Fruit fly (Drosophila melanogaster): ENCODE data around the gene CG14367.

The CG14367 gene

dm6 chr3R:13647734-13648541 is 45.9 kb upstream of the CG14367 start:
- no peak for TF ChIP-seq Dfd (GFP tag; optimal IDR thresholded peaks at IDR 0.05)
- no peak for TF ChIP-seq CrebA (GFP tag; optimal IDR thresholded peaks at IDR 0.05; ENCODE audit: borderline replicate concordance)
- peak; percentile 90 for TF ChIP-seq psq (GFP tag; optimal IDR thresholded peaks at IDR 0.05)
- no peak for TF ChIP-seq dl (GFP tag; optimal IDR thresholded peaks at IDR 0.05; ENCODE audit: insufficient read depth in 1 of 2, partially characterized antibody in 2 of 2)
- TF ChIP-seq lola (GFP tag; optimal IDR thresholded peaks at IDR 0.05) = no peak
- no peak for TF ChIP-seq usp (GFP tag; optimal IDR thresholded peaks at IDR 0.05)
- TF ChIP-seq Hnf4 (GFP tag; optimal IDR thresholded peaks at IDR 0.05) = peak; percentile 26
- TF ChIP-seq OdsH (GFP tag; optimal IDR thresholded peaks at IDR 0.05) = no peak
- peak; percentile 26 for TF ChIP-seq woc (GFP tag; optimal IDR thresholded peaks at IDR 0.05)
- no peak for TF ChIP-seq foxo (GFP tag; optimal IDR thresholded peaks at IDR 0.05)
- no peak for TF ChIP-seq GATAd (GFP tag; optimal IDR thresholded peaks at IDR 0.05)
- no peak for TF ChIP-seq CG9705 (GFP tag; optimal IDR thresholded peaks at IDR 0.05)
- no peak for TF ChIP-seq dsf (GFP tag; optimal IDR thresholded peaks at IDR 0.05; ENCODE audit: borderline replicate concordance)
- TF ChIP-seq N (GFP tag; optimal IDR thresholded peaks at IDR 0.05) = no peak
- no peak for TF ChIP-seq Sp1 (GFP tag; optimal IDR thresholded peaks at IDR 0.05)
- TF ChIP-seq Mio (GFP tag; optimal IDR thresholded peaks at IDR 0.05) = no peak
- no peak for TF ChIP-seq sv (GFP tag; optimal IDR thresholded peaks at IDR 0.05)
- TF ChIP-seq h (GFP tag; optimal IDR thresholded peaks at IDR 0.05) = no peak
- no peak for TF ChIP-seq dmrt93B (GFP tag; optimal IDR thresholded peaks at IDR 0.05)
- TF ChIP-seq HLH106 (tag; optimal IDR thresholded peaks at IDR 0.05) = no peak
- no peak for TF ChIP-seq CG32264 (GFP tag; optimal IDR thresholded peaks at IDR 0.05)
- TF ChIP-seq Dif (GFP tag; optimal IDR thresholded peaks at IDR 0.05; ENCODE audit: partially characterized antibody) = peak; percentile 2
- TF ChIP-seq Abd-B (GFP tag; optimal IDR thresholded peaks at IDR 0.05) = no peak
- TF ChIP-seq br (GFP tag; optimal IDR thresholded peaks at IDR 0.05) = no peak
- no peak for TF ChIP-seq Vsx2 (GFP tag; optimal IDR thresholded peaks at IDR 0.05; ENCODE audit: partially characterized antibody)
- no peak for TF ChIP-seq Myc (optimal IDR thresholded peaks at IDR 0.05)
- no peak for TF ChIP-seq Hr83 (GFP tag; optimal IDR thresholded peaks at IDR 0.05; ENCODE audit: poor library complexity, severe bottlenecking)
- TF ChIP-seq jim (GFP tag; optimal IDR thresholded peaks at IDR 0.05) = no peak
- no peak for TF ChIP-seq sage (GFP tag; optimal IDR thresholded peaks at IDR 0.05)
- peak; percentile 61 for TF ChIP-seq brk (GFP tag; optimal IDR thresholded peaks at IDR 0.05)

- TF ChIP-seq Hnf4 (GFP tag; optimal IDR thresholded peaks at IDR 0.05) (no peak), Abd-B (GFP tag; optimal IDR thresholded peaks at IDR 0.05) (no peak), Dfd (GFP tag; optimal IDR thresholded peaks at IDR 0.05) (no peak)
These were observed 37.6 kb upstream of the CG14367 start, which contains the start of gene Rbp4 for dm6 chr3R:13656294-13656693. TSS of gene Rbp4 (minus strand) at chr3R:13656394.

dm6 chr3R:13659865-13660738 is 33.8 kb upstream of the CG14367 start, which contains the start of gene Hrb87F:
TSS of gene Hrb87F (minus strand) at chr3R:13660531.
- no peak for TF ChIP-seq pan (optimal IDR thresholded peaks at IDR 0.05)
- no peak for TF ChIP-seq CrebA (GFP tag; optimal IDR thresholded peaks at IDR 0.05; ENCODE audit: borderline replicate concordance)
- peak; percentile 10 for TF ChIP-seq woc (GFP tag; optimal IDR thresholded peaks at IDR 0.05)
- TF ChIP-seq ey (GFP tag; optimal IDR thresholded peaks at IDR 0.05) = no peak
- no peak for TF ChIP-seq br (GFP tag; optimal IDR thresholded peaks at IDR 0.05)
- peak; percentile 4 for TF ChIP-seq Hnf4 (GFP tag; optimal IDR thresholded peaks at IDR 0.05)
- no peak for TF ChIP-seq rgr (GFP tag; optimal IDR thresholded peaks at IDR 0.05)
- TF ChIP-seq h (GFP tag; optimal IDR thresholded peaks at IDR 0.05) = no peak
- no peak for TF ChIP-seq dsf (GFP tag; optimal IDR thresholded peaks at IDR 0.05; ENCODE audit: borderline replicate concordance)
- no peak for TF ChIP-seq tai (GFP tag; optimal IDR thresholded peaks at IDR 0.05)
- no peak for TF ChIP-seq lola (GFP tag; optimal IDR thresholded peaks at IDR 0.05)
- TF ChIP-seq Rel (GFP tag; optimal IDR thresholded peaks at IDR 0.05) = no peak
- peak; percentile 40 for TF ChIP-seq Rel (tag; optimal IDR thresholded peaks at IDR 0.05)
- TF ChIP-seq Hr83 (GFP tag; optimal IDR thresholded peaks at IDR 0.05; ENCODE audit: poor library complexity, severe bottlenecking) = peak; percentile 70
- no peak for TF ChIP-seq psq (GFP tag; optimal IDR thresholded peaks at IDR 0.05)
- no peak for TF ChIP-seq Dfd (GFP tag; optimal IDR thresholded peaks at IDR 0.05)
- TF ChIP-seq sage (GFP tag; optimal IDR thresholded peaks at IDR 0.05) = no peak
- no peak for TF ChIP-seq usp (GFP tag; optimal IDR thresholded peaks at IDR 0.05)
- TF ChIP-seq Vsx2 (GFP tag; optimal IDR thresholded peaks at IDR 0.05; ENCODE audit: partially characterized antibody) = no peak
- TF ChIP-seq jim (GFP tag; optimal IDR thresholded peaks at IDR 0.05) = peak; percentile 90
- no peak for TF ChIP-seq Mio (GFP tag; optimal IDR thresholded peaks at IDR 0.05)
- no peak for TF ChIP-seq CG9705 (GFP tag; optimal IDR thresholded peaks at IDR 0.05)
- TF ChIP-seq OdsH (GFP tag; optimal IDR thresholded peaks at IDR 0.05) = no peak
- peak; percentile 31 for TF ChIP-seq brk (GFP tag; optimal IDR thresholded peaks at IDR 0.05)
- TF ChIP-seq N (GFP tag; optimal IDR thresholded peaks at IDR 0.05) = no peak
- TF ChIP-seq Hr78 (GFP tag; optimal IDR thresholded peaks at IDR 0.05) = no peak
- TF ChIP-seq GATAd (GFP tag; optimal IDR thresholded peaks at IDR 0.05) = no peak
- TF ChIP-seq Dif (GFP tag; optimal IDR thresholded peaks at IDR 0.05; ENCODE audit: partially characterized antibody) = no peak
- TF ChIP-seq CG32264 (GFP tag; optimal IDR thresholded peaks at IDR 0.05) = no peak
- peak in 1 of 2 experiments; percentile 12 for TF ChIP-seq dl (GFP tag; optimal IDR thresholded peaks at IDR 0.05; ENCODE audit: insufficient read depth in 1 of 2, partially characterized antibody in 2 of 2)
- no peak for TF ChIP-seq Jra (GFP tag; optimal IDR thresholded peaks at IDR 0.05)
- no peak for TF ChIP-seq Myc (optimal IDR thresholded peaks at IDR 0.05)
- no peak for TF ChIP-seq fru (GFP tag; optimal IDR thresholded peaks at IDR 0.05)
- no peak for TF ChIP-seq sv (GFP tag; optimal IDR thresholded peaks at IDR 0.05)
- peak; percentile 46 for TF ChIP-seq Sp1 (GFP tag; optimal IDR thresholded peaks at IDR 0.05)
